Worm (Caenorhabditis elegans) whole organism, young adult: Measurements from ENCODE around the gene C53D6.11.

Experiments
- B0261.1 ChIP-seq: sonication (generic microtip); optimal IDR thresholded peaks from 2 replicates; lab custom pipeline; 2016; ENCODE audit warnings: mild to moderate bottlenecking, missing genetic modification characterization, moderate library complexity, missing compliant biosample characterization
- B0336.3 ChIP-seq: fragments of 200-800 bp; sonication (Bioruptor generic); IDR thresholded peaks from 2 replicates; pipeline ENCODE4 v1.3.6; 2022; ENCODE audit warnings: missing genetic modification characterization, missing compliant biosample characterization
- F10E7.11 ChIP-seq: sonication (generic microtip); optimal IDR thresholded peaks from 2 replicates; lab custom pipeline; 2017; ENCODE audit warnings: mild to moderate bottlenecking, missing genetic modification characterization, moderate library complexity, missing compliant biosample characterization
- F37B4.10 ChIP-seq: fragments of 200-800 bp; sonication (Bioruptor generic); IDR thresholded peaks from 2 replicates; pipeline ENCODE4 v1.3.6; 2022; ENCODE audit warnings: missing genetic modification characterization, missing compliant biosample characterization
- F49E8.2 ChIP-seq: sonication (generic microtip); optimal IDR thresholded peaks from 3 replicates; lab custom pipeline; 2017; ENCODE audit warnings: missing genetic modification characterization, mild to moderate bottlenecking, missing compliant biosample characterization, antibody characterized with exemption, moderate library complexity; ENCODE audit not compliant: insufficient read depth
- F57A8.1 ChIP-seq: fragments of 200-800 bp; sonication (Bioruptor generic); optimal IDR thresholded peaks from 2 replicates; lab custom pipeline; 2018; ENCODE audit warnings: mild to moderate bottlenecking, missing genetic modification characterization, moderate library complexity, missing compliant biosample characterization
- F57C9.4 ChIP-seq: sonication (generic microtip); optimal IDR thresholded peaks from 2 replicates; lab custom pipeline; 2017; ENCODE audit warnings: mild to moderate bottlenecking, missing genetic modification characterization, missing compliant biosample characterization
- T07F8.4 ChIP-seq: sonication (generic microtip); optimal IDR thresholded peaks from 2 replicates; lab custom pipeline; 2016; ENCODE audit warnings: mild to moderate bottlenecking, missing genetic modification characterization, moderate library complexity, missing compliant biosample characterization
- T26A5.8 ChIP-seq: sonication (generic microtip); optimal IDR thresholded peaks from 2 replicates; lab custom pipeline; 2016; ENCODE audit warnings: missing genetic modification characterization, missing compliant biosample characterization
- Y53G8AR.9 ChIP-seq: fragments of 200-800 bp; sonication (Bioruptor generic); conservative IDR thresholded peaks from 2 replicates; pipeline ENCODE4 v1.3.6; 2022; ENCODE audit warnings: missing genetic modification reagents, missing genetic modification characterization, missing compliant biosample characterization
- Y67H2A.10 ChIP-seq: fragments of 200-800 bp; sonication (Bioruptor generic); conservative IDR thresholded peaks from 2 replicates; pipeline ENCODE4 v1.3.6; 2022; ENCODE audit warnings: missing genetic modification reagents, missing genetic modification characterization, missing compliant biosample characterization
- ZK185.1 ChIP-seq: sonication (generic microtip); optimal IDR thresholded peaks from 2 replicates; lab custom pipeline; 2016; ENCODE audit warnings: mild to moderate bottlenecking, missing genetic modification characterization, missing compliant biosample characterization; ENCODE audit not compliant: poor library complexity, severe bottlenecking
- aptf-2 ChIP-seq: fragments of 200-800 bp; sonication (Bioruptor generic); conservative IDR thresholded peaks from 2 replicates; pipeline ENCODE4 v1.3.6; 2022; ENCODE audit warnings: missing genetic modification reagents, missing genetic modification characterization, missing compliant biosample characterization
- athp-1 ChIP-seq: sonication (generic microtip); optimal IDR thresholded peaks from 2 replicates; lab custom pipeline; 2017; ENCODE audit warnings: mild to moderate bottlenecking, missing genetic modification characterization, missing compliant biosample characterization
- bed-2 ChIP-seq: fragments of 200-800 bp; sonication (Bioruptor generic); IDR thresholded peaks from 2 replicates; pipeline ENCODE4 v1.3.6; 2022; ENCODE audit warnings: missing genetic modification reagents, missing genetic modification characterization, missing compliant biosample characterization
- ceh-27 ChIP-seq: fragments of 200-800 bp; sonication (Bioruptor generic); optimal IDR thresholded peaks from 2 replicates; lab custom pipeline; 2018; ENCODE audit warnings: mild to moderate bottlenecking, missing genetic modification characterization, moderate library complexity, missing compliant biosample characterization
- ceh-40 ChIP-seq: fragments of 200-800 bp; sonication (Bioruptor generic); IDR thresholded peaks from 2 replicates; pipeline ENCODE4 v1.3.6; 2022; ENCODE audit warnings: missing genetic modification characterization, missing compliant biosample characterization
- ceh-91 ChIP-seq: fragments of 200-800 bp; sonication (Bioruptor generic); IDR thresholded peaks from 2 replicates; pipeline ENCODE4 v1.3.6; 2022; ENCODE audit warnings: missing genetic modification reagents, missing genetic modification characterization, missing compliant biosample characterization
- dox-1 ChIP-seq: fragments of 200-800 bp; sonication (Bioruptor generic); IDR thresholded peaks from 2 replicates; pipeline ENCODE4 v1.3.6; 2022; ENCODE audit warnings: missing genetic modification reagents, missing genetic modification characterization, missing compliant biosample characterization
- efl-1 ChIP-seq: fragments of 150-350 bp; optimal IDR thresholded peaks from 2 replicates; lab custom pipeline; 2014; ENCODE audit warnings: missing biosample characterization, missing genetic modification reagents, missing genetic modification characterization
- egl-44 ChIP-seq: fragments of 200-800 bp; sonication (Bioruptor generic); IDR thresholded peaks from 2 replicates; pipeline ENCODE4 v1.3.6; 2022; ENCODE audit warnings: missing genetic modification reagents, missing genetic modification characterization, missing compliant biosample characterization
- egrh-3 ChIP-seq: fragments of 200-800 bp; sonication (Bioruptor generic); IDR thresholded peaks from 2 replicates; pipeline ENCODE4 v1.3.6; 2022; ENCODE audit warnings: missing genetic modification reagents, missing genetic modification characterization, missing compliant biosample characterization
- gei-17 ChIP-seq: fragments of 200-800 bp; sonication (Bioruptor generic); optimal IDR thresholded peaks from 2 replicates; lab custom pipeline; 2018; ENCODE audit warnings: mild to moderate bottlenecking, missing genetic modification characterization, missing compliant biosample characterization
- him-1 ChIP-seq: sonication (generic microtip); optimal IDR thresholded peaks from 2 replicates; lab custom pipeline; 2016; ENCODE audit warnings: missing genotype, missing genetic modification reagents, missing genetic modification characterization, missing compliant biosample characterization
- hlh-26 ChIP-seq: fragments of 200-800 bp; sonication (Bioruptor generic); conservative IDR thresholded peaks from 2 replicates; pipeline ENCODE4 v1.3.6; 2022; ENCODE audit warnings: missing genetic modification reagents, missing genetic modification characterization, missing compliant biosample characterization
- let-526 ChIP-seq: fragments of 200-800 bp; sonication (Bioruptor generic); IDR thresholded peaks from 2 replicates; pipeline ENCODE4 v1.3.6; 2022; ENCODE audit warnings: missing genetic modification reagents, missing genetic modification characterization, missing compliant biosample characterization
- let-607 ChIP-seq, 2 experiments: fragments of 200-800 bp in 1 of 2; sonication (Bioruptor generic) in 1 of 2; sonication (generic microtip) in 1 of 2; optimal IDR thresholded peaks; 2 replicates each; lab custom pipeline; 2016 to 2018; ENCODE audit warnings: mild to moderate bottlenecking in 2 of 2, missing compliant biosample characterization in 2 of 2, missing genetic modification characterization in 2 of 2, moderate library complexity in 2 of 2, missing genotype in 1 of 2
- lin-26 ChIP-seq: fragments of 200-800 bp; sonication (Bioruptor generic); IDR thresholded peaks from 2 replicates; pipeline ENCODE4 v1.3.6; 2022; ENCODE audit warnings: missing genetic modification reagents, missing genetic modification characterization, missing compliant biosample characterization
- lin-35 ChIP-seq, 3 experiments: fragments of 150-350 bp in 2 of 3; sonication (generic microtip) in 1 of 3; optimal IDR thresholded peaks; 2 replicates each; lab custom pipeline; 2014 to 2018; ENCODE audit warnings: missing biosample characterization in 3 of 3, missing genetic modification characterization in 3 of 3, missing genetic modification reagents in 3 of 3
- lir-1 ChIP-seq: fragments of 200-800 bp; sonication (Bioruptor generic); conservative IDR thresholded peaks from 2 replicates; pipeline ENCODE4 v1.3.6; 2022; ENCODE audit warnings: missing genetic modification reagents, missing genetic modification characterization, missing compliant biosample characterization
- lsl-1 ChIP-seq: fragments of 200-800 bp; sonication (Bioruptor generic); optimal IDR thresholded peaks from 2 replicates; lab custom pipeline; 2018; ENCODE audit warnings: mild to moderate bottlenecking, missing genetic modification characterization, moderate library complexity, missing compliant biosample characterization
- mes-4 ChIP-seq: sonication (generic microtip); optimal IDR thresholded peaks from 2 replicates; lab custom pipeline; 2016; ENCODE audit warnings: missing genotype, missing genetic modification characterization, missing compliant biosample characterization
- nfya-2 ChIP-seq: fragments of 200-800 bp; sonication (Bioruptor generic); IDR thresholded peaks from 2 replicates; pipeline ENCODE4 v1.3.6; 2022; ENCODE audit warnings: missing genetic modification reagents, missing genetic modification characterization, missing compliant biosample characterization
- nfyb-1 ChIP-seq: fragments of 200-800 bp; sonication (Bioruptor generic); IDR thresholded peaks from 2 replicates; pipeline ENCODE4 v1.3.6; 2022; ENCODE audit warnings: missing genetic modification reagents, missing genetic modification characterization, missing compliant biosample characterization
- nhr-120 ChIP-seq: fragments of 200-800 bp; sonication (Bioruptor generic); IDR thresholded peaks from 2 replicates; pipeline ENCODE4 v1.3.6; 2022; ENCODE audit warnings: missing genetic modification characterization, missing compliant biosample characterization
- nhr-27 ChIP-seq: fragments of 200-800 bp; sonication (Bioruptor generic); optimal IDR thresholded peaks from 2 replicates; lab custom pipeline; 2018; ENCODE audit warnings: mild to moderate bottlenecking, missing genetic modification characterization, moderate library complexity, missing compliant biosample characterization
- nhr-90 ChIP-seq: sonication (generic microtip); optimal IDR thresholded peaks from 2 replicates; lab custom pipeline; 2016; ENCODE audit warnings: missing genotype, mild to moderate bottlenecking, missing genetic modification characterization, missing compliant biosample characterization
- pbrm-1 ChIP-seq: fragments of 200-800 bp; sonication (Bioruptor generic); IDR thresholded peaks from 2 replicates; pipeline ENCODE4 v1.3.6; 2022; ENCODE audit warnings: missing genetic modification reagents, missing genetic modification characterization, missing compliant biosample characterization
- sdz-38 ChIP-seq: sonication (generic microtip); optimal IDR thresholded peaks from 2 replicates; lab custom pipeline; 2016; ENCODE audit warnings: missing genotype, missing genetic modification characterization, missing compliant biosample characterization
- snpc-1.3 ChIP-seq: sonication (generic microtip); optimal IDR thresholded peaks from 2 replicates; lab custom pipeline; 2017; ENCODE audit warnings: missing genetic modification characterization, mild to moderate bottlenecking, missing compliant biosample characterization, antibody characterized with exemption, moderate library complexity, missing genotype, missing genetic modification reagents; ENCODE audit not compliant: insufficient read depth
- snpc-3.4 ChIP-seq: sonication (generic microtip); optimal IDR thresholded peaks from 2 replicates; lab custom pipeline; 2017; ENCODE audit warnings: missing genetic modification characterization, mild to moderate bottlenecking, missing compliant biosample characterization, antibody characterized with exemption, moderate library complexity, missing genotype, missing genetic modification reagents
- snpc-4 ChIP-seq, 5 experiments: fragments of 150-350 bp in 1 of 5; sonication (generic microtip) in 4 of 5; optimal IDR thresholded peaks; 2 replicates each; lab custom pipeline; 2014 to 2018; ENCODE audit warnings: missing genetic modification characterization in 5 of 5, missing biosample characterization in 3 of 5, antibody characterized with exemption in 2 of 5, mild to moderate bottlenecking in 2 of 5, missing compliant biosample characterization in 2 of 5, missing genotype in 2 of 5, moderate library complexity in 2 of 5, missing genetic modification reagents in 1 of 5
- somi-1 ChIP-seq: fragments of 200-800 bp; sonication (Bioruptor generic); optimal IDR thresholded peaks from 2 replicates; lab custom pipeline; 2018; ENCODE audit warnings: mild to moderate bottlenecking, missing genetic modification characterization, missing compliant biosample characterization
- tbp1 ChIP-seq: fragments of 200-800 bp; sonication (Bioruptor generic); optimal IDR thresholded peaks from 2 replicates; lab custom pipeline; 2018; ENCODE audit warnings: mild to moderate bottlenecking, missing genetic modification characterization, missing compliant biosample characterization
- xnd-1 ChIP-seq: sonication (generic microtip); optimal IDR thresholded peaks from 2 replicates; lab custom pipeline; 2016; ENCODE audit warnings: missing genotype, missing genetic modification reagents, missing genetic modification characterization, missing compliant biosample characterization
- zfh-2 ChIP-seq: fragments of 200-800 bp; sonication (Bioruptor generic); conservative IDR thresholded peaks from 2 replicates; pipeline ENCODE4 v1.3.6; 2022; ENCODE audit warnings: missing genetic modification reagents, missing genetic modification characterization, missing compliant biosample characterization

Gene C53D6.11

DNA sequence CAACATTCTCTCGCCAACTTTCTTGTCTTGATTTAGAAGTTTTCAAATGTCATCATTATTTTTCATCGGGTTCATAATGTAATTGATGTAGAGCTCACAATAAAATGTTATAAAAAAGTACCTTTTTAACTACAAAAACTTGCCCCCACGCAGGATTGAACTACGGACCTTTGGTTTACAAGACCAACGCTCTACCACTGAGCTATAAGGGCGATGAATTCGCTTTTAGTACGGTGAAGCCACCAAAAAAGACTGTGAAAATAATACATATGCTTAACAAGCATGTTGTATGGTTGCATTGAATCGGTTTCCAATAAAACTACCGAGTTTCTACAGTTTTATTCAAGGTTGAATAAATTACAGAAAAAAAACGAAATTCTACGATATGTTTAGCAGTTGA is 9.7 kb upstream of the C53D6.11 start (continued):
- 0 out of 2 replicates have a peak, but pooled peaks have one; percentile 25 for TF ChIP-seq lin-26 (GFP tag; lab: Robert Waterston, UW)
- TF ChIP-seq egrh-3 (GFP tag; lab: Robert Waterston, UW), result no peak
- TF ChIP-seq T26A5.8 (tag; lab: Kevin White, UChicago), result no peak
- no peak for TF ChIP-seq xnd-1
- no peak for TF ChIP-seq efl-1
- peak; percentile 80 for TF ChIP-seq tbp1

- no peak for TF ChIP-seq egl-44 (GFP tag; lab: Robert Waterston, UW)
- no peak for TF ChIP-seq B0336.3 (GFP tag; lab: Robert Waterston, UW)
- TF ChIP-seq nfyb-1 (GFP tag; lab: Robert Waterston, UW), result no peak
- peak; percentile 26 for TF ChIP-seq F49E8.2
- TF ChIP-seq Y67H2A.10, result no peak
- no peak for TF ChIP-seq lin-35 (GFP tag; optimal IDR thresholded peaks at IDR 0.05; lab: Kevin White, UChicago)
- TF ChIP-seq F10E7.11 (tag; lab: Kevin White, UChicago), result no peak
- TF ChIP-seq Y53G8AR.9 (GFP tag; lab: Robert Waterston, UW), result no peak
- no peak for TF ChIP-seq athp-1
- no peak for TF ChIP-seq aptf-2 (GFP tag; lab: Robert Waterston, UW)
- TF ChIP-seq snpc-1.3, result peak; percentile 73
- TF ChIP-seq sdz-38, result no peak
- no peak for TF ChIP-seq F57C9.4 (tag; lab: Kevin White, UChicago)
- no peak for TF ChIP-seq let-607 (tag; optimal IDR thresholded peaks at IDR 0.05; lab: Kevin White, UChicago)
- TF ChIP-seq gei-17, result no peak
- peak; percentile 81 for TF ChIP-seq snpc-3.4
- TF ChIP-seq mes-4 (tag; lab: Kevin White, UChicago), result no peak
- TF ChIP-seq ZK185.1, result no peak
- no peak for TF ChIP-seq F57A8.1
- TF ChIP-seq T07F8.4 (tag; lab: Kevin White, UChicago), result no peak
- no peak for TF ChIP-seq bed-2
- TF ChIP-seq B0261.1, result no peak
- no peak for TF ChIP-seq hlh-26 (GFP tag; lab: Robert Waterston, UW)
- TF ChIP-seq nfya-2 (GFP tag; lab: Robert Waterston, UW), result no peak
- no peak for TF ChIP-seq ceh-91 (GFP tag; lab: Robert Waterston, UW)
- no peak for TF ChIP-seq ceh-40
- no peak; the same call in 1 of the 2 replicates for TF ChIP-seq dox-1 (GFP tag; lab: Robert Waterston, UW)
- TF ChIP-seq lsl-1 (GFP tag; lab: Kevin White, UChicago), result peak; percentile 20
- TF ChIP-seq ceh-27 (GFP tag; lab: Kevin White, UChicago), result no peak
- TF ChIP-seq nhr-27, result no peak
- TF ChIP-seq lir-1, result no peak
- TF ChIP-seq zfh-2 (GFP tag; lab: Robert Waterston, UW), result no peak
- no peak for TF ChIP-seq F37B4.10 (GFP tag; lab: Robert Waterston, UW)
- no peak for TF ChIP-seq somi-1
- TF ChIP-seq snpc-4 (GFP tag; optimal IDR thresholded peaks at IDR 0.05; lab: Kevin White, UChicago), result peak; percentile 92
- TF ChIP-seq snpc-4 (tag; optimal IDR thresholded peaks at IDR 0.05; lab: Kevin White, UChicago), result peak; percentile 84 to 95 (median 94)
- TF ChIP-seq lin-26 (GFP tag; lab: Robert Waterston, UW), result peak; percentile 56; the same call in 1 of the 2 replicates
- no peak for TF ChIP-seq nhr-120 (GFP tag; lab: Robert Waterston, UW)
- TF ChIP-seq nhr-90, result no peak
- no peak for TF ChIP-seq let-526 (GFP tag; lab: Robert Waterston, UW)
- peak; percentile 57; the same call in 1 of the 2 replicates for TF ChIP-seq pbrm-1 (GFP tag; lab: Robert Waterston, UW)
- TF ChIP-seq him-1, result peak; percentile 69
Observed at ce11 chrIV:9001184-9001583, 9.2 kb upstream of the C53D6.11 start.
